Worm (Caenorhabditis elegans) whole organism, L2 larva: ENCODE results near the gene ifp-1.

Experiments
- elt-1 ChIP-seq: fragments of 150-350 bp; optimal IDR thresholded peaks from 2 replicates; lab custom pipeline; 2014; ENCODE audit warnings: missing biosample characterization, missing genetic modification characterization
- zag-1 ChIP-seq: fragments of 150-350 bp; optimal IDR thresholded peaks from 2 replicates; lab custom pipeline; 2014; ENCODE audit warnings: missing biosample characterization, missing genetic modification characterization

DNA sequence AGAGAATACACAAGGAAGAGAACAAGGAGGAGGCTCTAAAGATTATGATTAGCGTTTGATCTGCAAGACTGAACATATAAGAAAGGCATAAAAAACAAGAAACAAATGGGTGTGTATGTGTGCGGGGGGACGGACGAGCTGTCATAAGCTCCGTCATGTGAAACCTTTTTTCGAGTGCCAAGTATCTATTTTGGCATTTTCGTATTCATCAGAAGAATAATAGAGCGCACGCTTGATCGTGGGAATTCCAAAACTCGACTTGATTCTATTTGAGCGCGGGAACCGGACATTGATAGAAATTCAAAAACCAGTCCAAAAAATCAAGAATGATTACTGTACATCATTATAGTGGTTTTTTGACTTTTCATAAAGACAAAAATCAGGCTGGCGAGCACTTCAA, 23.2 kb downstream of the ifp-1 start:
- TF ChIP-seq zag-1 (tag; lab: Kevin White, UChicago) (no peak), elt-1 (tag; lab: Kevin White, UChicago) (no peak)
